Fruit fly (Drosophila melanogaster): ENCODE data around the gene CG34130.

dm6 chr3R:26238945-26239344, 49.2 kb upstream of the CG34130 start:
- TF ChIP-seq sage (GFP tag; optimal IDR thresholded peaks at IDR 0.05) (no peak), psq (GFP tag; optimal IDR thresholded peaks at IDR 0.05) (no peak), Hnf4 (GFP tag; optimal IDR thresholded peaks at IDR 0.05) (no peak), Vsx2 (GFP tag; optimal IDR thresholded peaks at IDR 0.05; ENCODE audit: partially characterized antibody) (no peak), fru (GFP tag; optimal IDR thresholded peaks at IDR 0.05) (no peak), usp (GFP tag; optimal IDR thresholded peaks at IDR 0.05) (no peak), Hr78 (GFP tag; optimal IDR thresholded peaks at IDR 0.05) (no peak), h (GFP tag; optimal IDR thresholded peaks at IDR 0.05) (no peak), Dfd (GFP tag; optimal IDR thresholded peaks at IDR 0.05) (no peak)

Data from whole organism, wandering third instar larva.